Worm (Caenorhabditis elegans) whole organism, early embryonic: ENCODE data around the gene nspc-19.

Experiments
- B0310.2 ChIP-seq: sonication (generic microtip); optimal IDR thresholded peaks from 2 replicates; lab custom pipeline; 2016; ENCODE audit warnings: mild to moderate bottlenecking, missing genetic modification characterization, missing compliant biosample characterization
- F13C5.2 ChIP-seq: sonication (generic microtip); optimal IDR thresholded peaks from 2 replicates; lab custom pipeline; 2017; ENCODE audit warnings: mild to moderate bottlenecking, missing genetic modification characterization, inconsistent platforms, missing compliant biosample characterization
- aly-1 ChIP-seq: sonication (generic microtip); optimal IDR thresholded peaks from 2 replicates; lab custom pipeline; 2016; ENCODE audit warnings: missing genetic modification characterization, missing compliant biosample characterization
- ama-1 ChIP-seq: fragments of 150-350 bp; optimal IDR thresholded peaks from 2 replicates; lab custom pipeline; 2014
- ceh-13 ChIP-seq: fragments of 200-800 bp; sonication (Bioruptor generic); optimal IDR thresholded peaks from 2 replicates; lab custom pipeline; 2018; ENCODE audit warnings: mild to moderate bottlenecking, missing genetic modification characterization, missing compliant biosample characterization
- ceh-36 ChIP-seq: sonication (generic microtip); optimal IDR thresholded peaks from 2 replicates; lab custom pipeline; 2016; ENCODE audit warnings: missing genetic modification characterization, inconsistent platforms, missing compliant biosample characterization
- ets-7 ChIP-seq: sonication (generic microtip); optimal IDR thresholded peaks from 2 replicates; lab custom pipeline; 2016; ENCODE audit warnings: missing genotype, missing genetic modification characterization, missing compliant biosample characterization
- flt-1 ChIP-seq: fragments of 200-800 bp; sonication (Bioruptor generic); IDR thresholded peaks from 2 replicates; pipeline ENCODE4 v1.3.6; 2022; ENCODE audit warnings: missing genetic modification characterization, missing compliant biosample characterization
- hmbx-1 ChIP-seq: sonication (generic microtip); optimal IDR thresholded peaks from 2 replicates; lab custom pipeline; 2016; ENCODE audit warnings: mild to moderate bottlenecking, missing genetic modification characterization, missing compliant biosample characterization
- hmg-4 ChIP-seq: fragments of 200-800 bp; sonication (Bioruptor generic); optimal IDR thresholded peaks from 2 replicates; lab custom pipeline; 2018; ENCODE audit warnings: mild to moderate bottlenecking, missing genetic modification characterization, missing compliant biosample characterization
- hnd-1 ChIP-seq: sonication (generic microtip); optimal IDR thresholded peaks from 2 replicates; lab custom pipeline; 2016; ENCODE audit warnings: missing genetic modification characterization, missing compliant biosample characterization
- pes-1 ChIP-seq: fragments of 200-800 bp; sonication (Bioruptor generic); IDR thresholded peaks from 2 replicates; pipeline ENCODE4 v1.3.6; 2022; ENCODE audit warnings: missing genetic modification reagents, missing genetic modification characterization, missing compliant biosample characterization
- scrt-1 ChIP-seq: fragments of 200-800 bp; sonication (Bioruptor generic); IDR thresholded peaks from 2 replicates; pipeline ENCODE4 v1.3.6; 2022; ENCODE audit warnings: missing genetic modification characterization, missing compliant biosample characterization
- sea-1 ChIP-seq: fragments of 200-800 bp; sonication (Bioruptor generic); conservative IDR thresholded peaks from 2 replicates; pipeline ENCODE4 v1.3.6; 2022; ENCODE audit warnings: missing genetic modification characterization, missing compliant biosample characterization
- tbx-11 ChIP-seq: fragments of 200-800 bp; sonication (Bioruptor generic); IDR thresholded peaks from 2 replicates; pipeline ENCODE4 v1.3.6; 2022; ENCODE audit warnings: missing genetic modification characterization, missing compliant biosample characterization
- tbx-37 ChIP-seq: fragments of 200-800 bp; sonication (Bioruptor generic); conservative IDR thresholded peaks from 2 replicates; pipeline ENCODE4 v1.3.6; 2022; ENCODE audit warnings: missing genetic modification reagents, missing genetic modification characterization, missing compliant biosample characterization
- tra-4 ChIP-seq: sonication (generic microtip); optimal IDR thresholded peaks from 2 replicates; lab custom pipeline; 2017; ENCODE audit warnings: missing genetic modification characterization, missing compliant biosample characterization

Gene nspc-19

DNA sequence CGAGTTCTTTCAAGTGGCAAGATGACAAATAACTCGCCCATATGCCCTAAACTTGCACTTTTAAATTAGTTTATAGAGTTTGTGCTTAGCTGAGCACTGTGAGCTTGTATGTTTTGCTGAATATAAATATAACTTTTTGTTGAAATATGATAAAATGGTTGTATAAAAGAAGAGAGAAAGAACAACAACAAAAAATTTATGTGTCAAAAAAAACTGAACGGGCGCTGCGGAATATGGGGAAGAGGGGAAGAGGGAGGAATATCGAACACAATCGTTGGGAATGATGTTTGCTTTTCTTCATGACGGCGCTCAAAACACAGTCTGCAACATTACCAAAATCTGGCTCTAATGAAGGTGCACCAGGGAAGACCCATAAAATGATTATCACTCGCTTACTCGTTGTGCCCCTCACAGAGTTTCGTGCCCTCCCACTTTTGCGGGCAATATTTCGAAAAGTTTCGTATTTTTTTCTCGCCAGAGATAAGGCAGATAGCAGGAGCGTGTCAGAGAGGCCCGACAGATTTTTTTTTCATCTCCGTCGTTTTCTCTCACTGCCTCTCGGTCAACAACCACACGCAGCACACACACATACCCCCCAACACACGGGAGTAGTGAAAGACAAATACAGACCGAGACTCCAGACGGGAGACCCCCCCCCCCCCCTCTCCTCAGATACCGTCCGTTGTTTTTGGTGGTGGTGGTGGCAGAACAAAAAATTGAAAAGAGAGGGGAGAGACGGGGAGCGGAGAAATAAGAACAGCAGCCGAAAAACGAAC lies 22.7 kb upstream of the nspc-19 start:
- TF ChIP-seq hmbx-1 (tag; lab: Kevin White, UChicago) (no peak), ceh-13 (GFP tag; lab: Kevin White, UChicago) (no peak), flt-1 (GFP tag; lab: Robert Waterston, UW) (no peak), pes-1 (GFP tag; lab: Robert Waterston, UW) (no peak), tbx-37 (no peak), B0310.2 (tag; lab: Kevin White, UChicago) (no peak), sea-1 (GFP tag; lab: Robert Waterston, UW) (0 out of 2 replicates have a peak, but pooled peaks have one; percentile 40), ets-7 (no peak), tra-4 (tag; lab: Kevin White, UChicago) (no peak), aly-1 (tag; lab: Kevin White, UChicago) (no peak), hnd-1 (tag; lab: Kevin White, UChicago) (no peak), tbx-11 (no peak), ama-1 (lab: Kevin White, UChicago) (no peak), hmg-4 (GFP tag; lab: Kevin White, UChicago) (peak; percentile 82)

DNA sequence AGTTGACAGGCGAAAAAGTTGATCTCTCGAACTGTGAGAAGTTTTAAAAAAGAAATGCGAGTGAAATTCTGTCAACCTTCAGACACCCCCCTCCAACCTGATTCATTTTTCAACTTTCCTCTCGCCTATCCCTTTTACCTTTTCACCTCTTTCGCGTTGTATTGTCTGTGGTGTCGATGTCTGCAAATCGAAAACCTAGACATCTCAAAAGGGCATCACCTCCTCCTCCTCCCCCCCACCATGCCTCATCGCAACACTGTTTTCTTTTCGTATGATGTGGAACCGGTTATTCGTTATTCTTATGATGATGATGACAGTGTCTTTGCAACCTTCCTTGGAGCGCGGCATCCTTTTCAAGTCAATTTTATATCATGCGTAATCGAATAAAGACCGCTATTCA lies 20.5 kb upstream of the nspc-19 start:
- no peak for TF ChIP-seq sea-1 (GFP tag; lab: Robert Waterston, UW)
- TF ChIP-seq ceh-13 (GFP tag; lab: Kevin White, UChicago), result no peak
- no peak for TF ChIP-seq ets-7
- no peak for TF ChIP-seq tra-4 (tag; lab: Kevin White, UChicago)
- TF ChIP-seq flt-1 (GFP tag; lab: Robert Waterston, UW), result no peak
- no peak for TF ChIP-seq pes-1 (GFP tag; lab: Robert Waterston, UW)
- no peak for TF ChIP-seq scrt-1
- no peak for TF ChIP-seq aly-1 (tag; lab: Kevin White, UChicago)
- TF ChIP-seq ceh-36 (tag; lab: Kevin White, UChicago), result no peak
- TF ChIP-seq tbx-37, result no peak

DNA sequence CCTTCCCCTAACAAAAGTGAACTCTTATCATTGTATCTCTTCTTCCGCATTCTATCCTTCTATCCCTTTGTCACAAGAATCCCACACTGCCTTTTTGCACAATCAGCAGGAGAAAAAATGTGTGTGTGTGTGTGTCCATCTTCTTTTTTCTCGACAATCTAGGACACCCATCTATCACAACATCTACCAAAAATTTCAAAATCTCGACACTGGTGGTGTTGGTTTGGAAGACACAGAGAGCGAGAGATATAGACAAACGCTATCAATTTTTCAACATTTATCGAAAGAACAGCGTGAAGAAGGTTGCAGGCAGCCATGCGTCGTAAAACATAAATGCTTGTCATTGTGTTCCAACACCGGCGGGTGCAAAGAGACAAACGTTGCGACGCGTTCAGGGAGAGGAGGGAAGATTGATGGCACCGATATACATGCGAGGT lies 19.7 kb upstream of the nspc-19 start:
- TF ChIP-seq hnd-1 (tag; lab: Kevin White, UChicago) (no peak), flt-1 (GFP tag; lab: Robert Waterston, UW) (no peak), ama-1 (lab: Kevin White, UChicago) (no peak), hmbx-1 (tag; lab: Kevin White, UChicago) (no peak), tra-4 (tag; lab: Kevin White, UChicago) (no peak)

DNA sequence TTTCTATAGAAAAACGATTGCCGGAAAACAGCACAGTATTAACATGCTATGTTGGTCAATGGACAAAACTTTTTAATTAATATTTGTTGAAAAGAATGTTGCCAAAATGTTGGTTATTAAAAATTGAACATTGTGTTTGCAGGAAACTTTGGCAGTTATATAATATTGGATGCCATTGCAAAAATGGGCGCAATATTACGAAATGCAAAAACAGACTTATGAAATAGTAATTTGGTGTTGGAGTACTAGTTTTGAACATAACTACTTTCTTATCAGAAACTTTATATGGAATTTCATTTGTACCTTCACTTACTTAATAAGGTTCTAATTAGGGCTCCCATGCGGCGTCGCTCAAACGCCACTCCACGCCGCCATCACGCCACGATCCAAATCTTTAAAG lies 18.1 kb upstream of the nspc-19 start:
- TF ChIP-seq F13C5.2 (tag; lab: Kevin White, UChicago), result no peak

DNA sequence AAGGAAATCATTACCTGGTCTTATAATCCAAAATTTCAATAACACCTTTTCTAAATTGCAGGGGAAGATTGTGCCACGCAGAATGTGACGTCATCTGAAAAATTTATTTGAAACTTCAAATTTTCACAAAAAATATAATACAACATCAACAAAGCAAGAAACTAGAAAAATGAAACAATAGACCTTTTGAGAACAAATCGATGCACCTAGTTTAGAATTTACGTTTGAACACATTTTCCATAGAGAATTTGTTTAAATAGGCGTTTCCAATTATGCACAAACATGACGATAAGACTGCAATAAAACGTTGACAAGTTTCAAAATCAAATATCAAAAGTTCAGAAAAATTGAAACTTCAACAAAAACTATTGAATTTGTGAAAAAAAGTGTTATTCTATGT lies 15.7 kb upstream of the nspc-19 start, which contains the start of gene fbxa-141:
Gene fbxa-141, minus strand, starts transcription at position 101 of the 400 bp plus-strand sequence.
- no peak for TF ChIP-seq hmg-4 (GFP tag; lab: Kevin White, UChicago)
- no peak for TF ChIP-seq ama-1 (lab: Kevin White, UChicago)
- no peak for TF ChIP-seq tbx-37
- TF ChIP-seq hnd-1 (tag; lab: Kevin White, UChicago), result no peak
- no peak for TF ChIP-seq F13C5.2 (tag; lab: Kevin White, UChicago)
- TF ChIP-seq tra-4 (tag; lab: Kevin White, UChicago), result no peak
- TF ChIP-seq sea-1 (GFP tag; lab: Robert Waterston, UW), result no peak
- TF ChIP-seq ceh-36 (tag; lab: Kevin White, UChicago), result no peak
- TF ChIP-seq pes-1 (GFP tag; lab: Robert Waterston, UW), result no peak
- TF ChIP-seq scrt-1, result no peak
- TF ChIP-seq B0310.2 (tag; lab: Kevin White, UChicago), result no peak
- no peak for TF ChIP-seq tbx-11
- no peak for TF ChIP-seq aly-1 (tag; lab: Kevin White, UChicago)
- TF ChIP-seq hmbx-1 (tag; lab: Kevin White, UChicago), result no peak
- no peak for TF ChIP-seq flt-1 (GFP tag; lab: Robert Waterston, UW)
- no peak for TF ChIP-seq ceh-13 (GFP tag; lab: Kevin White, UChicago)
- no peak for TF ChIP-seq ets-7

DNA sequence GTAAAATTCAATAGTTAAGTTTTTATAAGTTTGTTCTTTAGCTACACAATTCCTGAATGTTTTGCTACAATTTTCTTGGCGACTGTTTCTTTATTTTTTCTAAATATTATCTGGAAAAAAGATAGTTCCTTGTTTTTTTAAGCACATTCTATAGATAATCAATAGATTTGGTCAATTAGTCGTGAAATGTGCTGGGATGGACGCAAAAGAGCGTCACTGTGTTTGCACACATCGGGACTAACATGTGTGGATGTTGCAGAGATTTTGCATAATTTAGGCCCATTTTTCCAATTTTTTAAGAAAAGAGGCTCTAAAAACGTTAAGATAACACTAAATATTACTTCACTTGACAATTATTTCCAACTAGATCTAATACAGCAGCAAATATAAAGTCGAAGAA lies 15.0 kb upstream of the nspc-19 start:
- peak; percentile 5 for TF ChIP-seq ceh-36 (tag; lab: Kevin White, UChicago)
- TF ChIP-seq ets-7, result no peak

DNA sequence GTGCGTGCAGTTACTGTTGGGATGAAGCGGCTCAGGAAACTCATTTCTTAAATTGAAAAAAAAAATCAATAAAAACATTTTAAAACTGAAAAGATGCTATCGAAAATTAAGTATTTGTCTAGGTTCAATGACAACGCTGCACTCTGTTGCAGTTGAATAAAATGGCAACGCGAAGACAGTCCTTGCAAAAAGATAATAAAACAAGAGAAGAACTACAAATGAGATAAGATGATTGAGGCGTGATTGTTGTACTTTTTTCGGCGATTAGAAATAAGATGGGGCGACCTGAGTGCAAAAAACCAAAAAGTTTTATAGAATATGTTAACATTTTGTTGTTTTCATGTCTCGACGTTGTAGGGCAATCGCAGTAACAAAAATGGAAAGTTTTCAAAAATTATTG lies 13.5 kb upstream of the nspc-19 start, which contains the start of gene gcsh-1:
Gene gcsh-1, minus strand, starts transcription at position 46 of the 400 bp plus-strand sequence.
- TF ChIP-seq sea-1 (GFP tag; lab: Robert Waterston, UW), result no peak
- TF ChIP-seq F13C5.2 (tag; lab: Kevin White, UChicago), result no peak
- TF ChIP-seq ceh-36 (tag; lab: Kevin White, UChicago), result no peak
- TF ChIP-seq ama-1 (lab: Kevin White, UChicago), result no peak
- TF ChIP-seq pes-1 (GFP tag; lab: Robert Waterston, UW), result no peak
- no peak for TF ChIP-seq hmbx-1 (tag; lab: Kevin White, UChicago)
- TF ChIP-seq scrt-1, result no peak
- no peak for TF ChIP-seq aly-1 (tag; lab: Kevin White, UChicago)
- no peak for TF ChIP-seq tbx-37
- TF ChIP-seq B0310.2 (tag; lab: Kevin White, UChicago), result no peak
- no peak for TF ChIP-seq hnd-1 (tag; lab: Kevin White, UChicago)
- TF ChIP-seq hmg-4 (GFP tag; lab: Kevin White, UChicago), result no peak
- TF ChIP-seq tbx-11, result no peak
- TF ChIP-seq ceh-13 (GFP tag; lab: Kevin White, UChicago), result no peak
- no peak for TF ChIP-seq ets-7
- no peak for TF ChIP-seq flt-1 (GFP tag; lab: Robert Waterston, UW)
